Worm (Caenorhabditis elegans): ENCODE results near the gene F09E10.6.
A peak's percentile ranks its signal among the peaks of the same experiment; 100 is the strongest.

Gene F09E10.6

DNA sequence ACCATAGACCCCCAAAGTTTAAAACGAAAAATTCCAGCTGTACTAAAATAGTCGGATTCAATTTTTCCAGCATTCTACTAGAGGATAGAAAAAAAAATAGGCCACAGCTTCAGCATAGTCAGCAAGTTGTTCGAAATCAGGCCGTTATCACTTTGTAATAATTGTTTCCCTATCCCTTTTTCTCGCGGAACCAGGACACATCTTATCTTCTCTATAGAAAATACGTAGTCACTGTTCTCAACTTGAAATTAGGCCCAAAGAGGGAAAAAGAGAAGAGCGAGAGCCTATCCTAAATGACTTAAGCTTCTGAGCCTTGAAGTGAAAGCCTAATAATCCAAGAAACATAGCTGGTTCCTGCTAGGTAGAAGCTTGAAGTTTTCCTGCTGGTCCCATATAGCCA lies 51.8 kb downstream of the F09E10.6 start:
- TF ChIP-seq nhr-76 (tag; optimal IDR thresholded peaks at IDR 0.05) (no peak), ces-1 (GFP tag; optimal IDR thresholded peaks at IDR 0.05) (no peak), sptf-1 (tag; optimal IDR thresholded peaks at IDR 0.05) (peak; percentile 57)
